Fruit fly (Drosophila melanogaster) whole organism, embryonic: ENCODE results near the gene kud.

Experiments
- Asciz ChIP-seq: fragments of 200-800 bp; sonication (Bioruptor generic); optimal IDR thresholded peaks from 2 replicates; lab custom pipeline; 2017; ENCODE audit warnings: missing biosample characterization, mild to moderate bottlenecking, missing genetic modification characterization, missing genetic modification reagents
- Atf-2 ChIP-seq: fragments of 200-800 bp; sonication (Bioruptor generic); optimal IDR thresholded peaks from 2 replicates; lab custom pipeline; 2016; ENCODE audit warnings: missing biosample characterization, missing genetic modification characterization
- CG11696 ChIP-seq: fragments of 200-800 bp; sonication (Bioruptor generic); IDR thresholded peaks from 2 replicates; pipeline ENCODE4 v1.3.6; 2022; ENCODE audit warnings: missing biosample characterization, missing genetic modification characterization
- CG13296 ChIP-seq: fragments of 200-800 bp; sonication (Bioruptor generic); optimal IDR thresholded peaks from 3 replicates; lab custom pipeline; 2018; ENCODE audit warnings: missing biosample characterization, mild to moderate bottlenecking, missing genetic modification characterization
- CG14860 ChIP-seq: fragments of 200-800 bp; sonication (Bioruptor generic); IDR thresholded peaks from 3 replicates; pipeline ENCODE4 v1.3.6; 2022; ENCODE audit warnings: missing biosample characterization, missing genetic modification characterization; ENCODE audit not compliant: partially characterized antibody
- CG14965 ChIP-seq: fragments of 200-800 bp; sonication (Bioruptor generic); optimal IDR thresholded peaks from 2 replicates; lab custom pipeline; 2016; ENCODE audit warnings: missing biosample characterization, missing genetic modification characterization, borderline replicate concordance
- CG15269 ChIP-seq: fragments of 200-800 bp; sonication (Bioruptor generic); optimal IDR thresholded peaks from 2 replicates; lab custom pipeline; 2018; ENCODE audit warnings: missing biosample characterization, mild to moderate bottlenecking, missing genetic modification characterization, moderate library complexity
- CG1792 ChIP-seq: fragments of 200-800 bp; sonication (Bioruptor generic); optimal IDR thresholded peaks from 2 replicates; lab custom pipeline; 2016; ENCODE audit warnings: missing biosample characterization, missing genetic modification characterization
- CG3065 ChIP-seq: fragments of 200-800 bp; sonication (Bioruptor generic); optimal IDR thresholded peaks from 2 replicates; lab custom pipeline; 2016; ENCODE audit warnings: missing biosample characterization, missing genetic modification characterization
- CG3995 ChIP-seq: fragments of 200-800 bp; sonication (Bioruptor generic); optimal IDR thresholded peaks from 3 replicates; lab custom pipeline; 2016; ENCODE audit warnings: missing biosample characterization, missing genetic modification characterization
- CG4707 ChIP-seq: fragments of 200-800 bp; sonication (Bioruptor generic); optimal IDR thresholded peaks from 2 replicates; lab custom pipeline; 2018; ENCODE audit warnings: missing biosample characterization, mild to moderate bottlenecking, missing genetic modification characterization, moderate library complexity
- CG5180 ChIP-seq: fragments of 200-800 bp; sonication (Bioruptor generic); optimal IDR thresholded peaks from 3 replicates; lab custom pipeline; 2017; ENCODE audit warnings: missing biosample characterization, missing genetic modification characterization, mild to moderate bottlenecking, moderate library complexity, missing genetic modification reagents
- CG6175 ChIP-seq: fragments of 200-800 bp; sonication (Bioruptor generic); IDR thresholded peaks from 3 replicates; pipeline ENCODE4 v1.3.6; 2022; ENCODE audit warnings: missing biosample characterization, missing genetic modification characterization
- CG6654 ChIP-seq: fragments of 200-800 bp; sonication (Bioruptor generic); optimal IDR thresholded peaks from 2 replicates; lab custom pipeline; 2017; ENCODE audit warnings: missing biosample characterization, mild to moderate bottlenecking, missing genetic modification characterization
- CG6683 ChIP-seq: fragments of 200-800 bp; sonication (Bioruptor generic); optimal IDR thresholded peaks from 2 replicates; lab custom pipeline; 2017; ENCODE audit warnings: missing biosample characterization, mild to moderate bottlenecking, missing genetic modification characterization, missing genetic modification reagents
- CG6765 ChIP-seq: fragments of 200-800 bp; sonication (Bioruptor generic); optimal IDR thresholded peaks from 3 replicates; lab custom pipeline; 2017; ENCODE audit warnings: missing biosample characterization, mild to moderate bottlenecking, missing genetic modification characterization
- CG7372 ChIP-seq: fragments of 200-800 bp; sonication (Bioruptor generic); IDR thresholded peaks from 2 replicates; pipeline ENCODE4 v1.3.6; 2022; ENCODE audit warnings: missing biosample characterization, missing genetic modification characterization
- CG7556 ChIP-seq: fragments of 200-800 bp; sonication (Bioruptor generic); optimal IDR thresholded peaks from 2 replicates; lab custom pipeline; 2017; ENCODE audit warnings: missing biosample characterization, mild to moderate bottlenecking, missing genetic modification characterization
- CG8089 ChIP-seq: fragments of 200-800 bp; sonication (Bioruptor generic); optimal IDR thresholded peaks from 3 replicates; lab custom pipeline; 2016; ENCODE audit warnings: missing biosample characterization, missing genetic modification characterization
- CG9727 ChIP-seq: fragments of 200-800 bp; sonication (Bioruptor generic); optimal IDR thresholded peaks from 3 replicates; lab custom pipeline; 2017; ENCODE audit warnings: missing biosample characterization, mild to moderate bottlenecking, missing genetic modification characterization
- CG9817 ChIP-seq: fragments of 200-800 bp; sonication (Bioruptor generic); optimal IDR thresholded peaks from 2 replicates; lab custom pipeline; 2018; ENCODE audit warnings: missing biosample characterization, mild to moderate bottlenecking, missing genetic modification characterization, moderate library complexity
- CG9876 ChIP-seq: fragments of 200-800 bp; sonication (Bioruptor generic); optimal IDR thresholded peaks from 2 replicates; lab custom pipeline; 2016; ENCODE audit warnings: missing biosample characterization, missing genetic modification characterization
- Camta ChIP-seq: fragments of 200-800 bp; sonication (Bioruptor generic); optimal IDR thresholded peaks from 2 replicates; lab custom pipeline; 2016; ENCODE audit warnings: missing biosample characterization, missing genetic modification characterization
- CkIIα-i1 ChIP-seq: fragments of 200-800 bp; sonication (Bioruptor generic); IDR thresholded peaks from 2 replicates; pipeline ENCODE4 v1.3.6; 2022; ENCODE audit warnings: missing biosample characterization, missing genetic modification characterization
- Dip3 ChIP-seq: fragments of 200-800 bp; sonication (Bioruptor generic); optimal IDR thresholded peaks from 3 replicates; lab custom pipeline; 2016; ENCODE audit warnings: missing biosample characterization, missing genetic modification characterization
- Doc3 ChIP-seq: fragments of 200-800 bp; sonication (Bioruptor generic); IDR thresholded peaks from 3 replicates; pipeline ENCODE4 v1.3.6; 2022; ENCODE audit warnings: missing biosample characterization, missing genetic modification characterization; ENCODE audit not compliant: partially characterized antibody
- Fer1 ChIP-seq: fragments of 200-800 bp; sonication (Bioruptor generic); optimal IDR thresholded peaks from 2 replicates; lab custom pipeline; 2017; ENCODE audit warnings: missing biosample characterization, mild to moderate bottlenecking, missing genetic modification characterization
- Mrtf ChIP-seq: fragments of 200-800 bp; sonication (Bioruptor generic); IDR thresholded peaks from 3 replicates; pipeline ENCODE4 v1.3.6; 2022; ENCODE audit warnings: missing biosample characterization, missing genetic modification characterization
- Neu2 ChIP-seq: fragments of 200-800 bp; sonication (Bioruptor generic); optimal IDR thresholded peaks from 3 replicates; lab custom pipeline; 2016; ENCODE audit warnings: missing biosample characterization, missing genetic modification characterization, borderline replicate concordance
- Nf-YC ChIP-seq: fragments of 200-800 bp; optimal IDR thresholded peaks from 3 replicates; lab custom pipeline; 2019; ENCODE audit warnings: missing biosample characterization, mild to moderate bottlenecking, missing genetic modification characterization, moderate library complexity
- Optix ChIP-seq: fragments of 200-800 bp; sonication (Bioruptor generic); IDR thresholded peaks from 3 replicates; pipeline ENCODE4 v1.3.6; 2022; ENCODE audit warnings: missing biosample characterization, missing genetic modification characterization
- Sox100B ChIP-seq: fragments of 200-800 bp; sonication (Bioruptor generic); optimal IDR thresholded peaks from 3 replicates; lab custom pipeline; 2018; ENCODE audit warnings: missing biosample characterization, mild to moderate bottlenecking, missing genetic modification characterization
- Spps ChIP-seq: fragments of 200-800 bp; sonication (Bioruptor generic); optimal IDR thresholded peaks from 2 replicates; lab custom pipeline; 2018; ENCODE audit warnings: missing biosample characterization, mild to moderate bottlenecking, missing genetic modification characterization
- ato ChIP-seq: fragments of 200-800 bp; sonication (Bioruptor generic); IDR thresholded peaks from 2 replicates; pipeline ENCODE4 v1.3.6; 2022; ENCODE audit warnings: missing biosample characterization, missing genetic modification characterization; ENCODE audit not compliant: partially characterized antibody
- bbx ChIP-seq: fragments of 200-800 bp; sonication (Bioruptor generic); IDR thresholded peaks from 2 replicates; pipeline ENCODE4 v1.3.6; 2022; ENCODE audit warnings: missing biosample characterization, missing genetic modification characterization; ENCODE audit not compliant: partially characterized antibody
- chinmo ChIP-seq: fragments of 200-800 bp; sonication (Bioruptor generic); IDR thresholded peaks from 4 replicates; pipeline ENCODE4 v1.3.6; 2022; ENCODE audit warnings: missing biosample characterization, missing genetic modification characterization; ENCODE audit not compliant: partially characterized antibody
- eve ChIP-seq, 2 experiments: fragments of >200 bp; optimal IDR thresholded peaks; 2 replicates each; lab custom pipeline; 2017; ENCODE audit warnings: missing biosample characterization in 2 of 2, missing genetic modification characterization in 2 of 2
- eyg ChIP-seq: fragments of 200-800 bp; sonication (Bioruptor generic); optimal IDR thresholded peaks from 3 replicates; lab custom pipeline; 2016; ENCODE audit warnings: missing biosample characterization, missing genetic modification characterization
- gfzf ChIP-seq: fragments of 200-800 bp; sonication (Bioruptor generic); optimal IDR thresholded peaks from 2 replicates; lab custom pipeline; 2016; ENCODE audit warnings: missing biosample characterization, mild to moderate bottlenecking, missing genetic modification characterization, moderate library complexity
- nmo ChIP-seq: fragments of 200-800 bp; sonication (Bioruptor generic); optimal IDR thresholded peaks from 2 replicates; lab custom pipeline; 2018; ENCODE audit warnings: missing biosample characterization, mild to moderate bottlenecking, missing genetic modification characterization, moderate library complexity
- otp ChIP-seq: fragments of 200-800 bp; sonication (Bioruptor generic); IDR thresholded peaks from 3 replicates; pipeline ENCODE4, ENCODE4 v1.3.6; 2022; ENCODE audit warnings: missing biosample characterization, missing genetic modification characterization
- pum ChIP-seq: fragments of 200-800 bp; sonication (Bioruptor generic); optimal IDR thresholded peaks from 2 replicates; lab custom pipeline; 2016; ENCODE audit warnings: missing biosample characterization, missing genetic modification characterization
- sd ChIP-seq: fragments of 200-800 bp; sonication (Bioruptor generic); optimal IDR thresholded peaks from 3 replicates; lab custom pipeline; 2018; ENCODE audit warnings: missing biosample characterization, mild to moderate bottlenecking, missing genetic modification characterization, moderate library complexity
- sens ChIP-seq: fragments of 200-800 bp; sonication (Bioruptor generic); peaks from one replicate; lab custom pipeline; 2016; ENCODE audit warnings: missing biosample characterization, missing genetic modification characterization
- shn ChIP-seq: fragments of 200-800 bp; sonication (Bioruptor generic); optimal IDR thresholded peaks from 3 replicates; lab custom pipeline; 2016; ENCODE audit warnings: missing biosample characterization, missing genetic modification characterization
- stc ChIP-seq: fragments of 200-800 bp; sonication (Bioruptor generic); IDR thresholded peaks from 2 replicates; pipeline ENCODE4 v1.3.6; 2022; ENCODE audit warnings: missing biosample characterization, missing genetic modification characterization
- ttk ChIP-seq: fragments of 200-800 bp; sonication (Bioruptor generic); IDR thresholded peaks from 2 replicates; pipeline ENCODE4 v2.1.2; 2022; ENCODE audit warnings: missing biosample characterization, missing genetic modification characterization
- unc-4 ChIP-seq: fragments of 200-800 bp; sonication (Bioruptor generic); IDR thresholded peaks from 2 replicates; pipeline ENCODE4 v1.3.6; 2022; ENCODE audit warnings: missing biosample characterization, missing genetic modification characterization; ENCODE audit not compliant: partially characterized antibody
- wek ChIP-seq: fragments of 200-800 bp; sonication (Bioruptor generic); optimal IDR thresholded peaks from 3 replicates; lab custom pipeline; 2018; ENCODE audit warnings: missing biosample characterization, mild to moderate bottlenecking, missing genetic modification characterization, moderate library complexity

Gene kud

dm6 chr3L:16873127-16873543 is 28.3 kb upstream of the kud start (continued):
- TF ChIP-seq unc-4 (GFP tag; lab: Robert Waterston, UW) (no peak), nmo (peak; percentile 57), sens (GFP tag; lab: Kevin White, UChicago) (peak; percentile 86), Doc3 (GFP tag; lab: Robert Waterston, UW) (no peak), CG5180 (GFP tag; lab: Kevin White, UChicago) (peak; percentile 40), Asciz (GFP tag; lab: Kevin White, UChicago) (peak; percentile 9), CG6175 (GFP tag; lab: Robert Waterston, UW) (no peak; the same call in 2 of the 3 replicates), CG6765 (no peak), otp (GFP tag; lab: Robert Waterston, UW) (no peak), CG14965 (no peak)
- TF ChIP-seq, all 482 proteins: peak for 32

DNA sequence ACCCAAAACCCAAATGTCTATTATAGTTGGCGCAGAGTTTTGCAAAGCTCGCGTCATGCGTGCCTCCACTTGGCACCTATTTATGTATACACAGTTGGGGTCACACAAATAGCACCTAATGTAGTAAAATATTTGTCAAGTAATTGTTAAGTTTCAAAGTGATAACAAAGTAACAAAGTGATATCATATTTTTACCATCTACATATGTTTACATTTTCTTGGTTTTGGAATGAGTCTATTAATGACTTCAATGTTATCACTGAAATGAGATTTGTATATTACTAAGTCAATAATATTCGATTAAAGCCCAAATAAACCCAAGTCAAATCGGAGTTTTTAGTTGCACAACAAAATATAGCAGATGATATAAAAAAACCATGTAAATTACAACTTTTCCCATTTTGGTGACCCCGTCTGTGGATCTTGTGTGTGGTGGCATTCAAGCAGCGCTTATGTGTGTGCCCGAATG is 27.7 kb upstream of the kud start:
- TF ChIP-seq sd (peak; percentile 29), CG9876 (GFP tag; lab: Kevin White, UChicago) (peak; percentile 24), CG1792 (GFP tag; lab: Kevin White, UChicago) (peak; percentile 32), gfzf (GFP tag; lab: Kevin White, UChicago) (no peak), CG4707 (GFP tag; lab: Kevin White, UChicago) (no peak), Optix (no peak), CG9727 (GFP tag; lab: Kevin White, UChicago) (peak; percentile 62), eyg (GFP tag; lab: Kevin White, UChicago) (peak; percentile 53), Spps (no peak), CG3995 (GFP tag; lab: Kevin White, UChicago) (peak; percentile 41), Sox100B (peak; percentile 83), Dip3 (GFP tag; lab: Kevin White, UChicago) (peak; percentile 61), ttk (peak; percentile 32; the same call in 1 of the 2 replicates), Camta (GFP tag; lab: Kevin White, UChicago) (peak; percentile 27), CG7372 (GFP tag; lab: Robert Waterston, UW) (0 out of 2 replicates have a peak, but pooled peaks have one; percentile 30), CkIIα-i1 (GFP tag; lab: Robert Waterston, UW) (no peak), chinmo (GFP tag; lab: Robert Waterston, UW) (no peak), CG14860 (no peak), CG15269 (peak; percentile 83), Neu2 (no peak), CG8089 (GFP tag; lab: Kevin White, UChicago) (peak; percentile 15), CG9817 (tag; lab: Kevin White, UChicago) (peak; percentile 64), stc (GFP tag; lab: Robert Waterston, UW) (peak; percentile 53; the same call in 1 of the 2 replicates), CG6683 (GFP tag; lab: Kevin White, UChicago) (peak; percentile 34), shn (GFP tag; lab: Kevin White, UChicago) (no peak), CG3065 (GFP tag; lab: Kevin White, UChicago) (no peak), eve (GFP tag; optimal IDR thresholded peaks at IDR 0.05; lab: Kevin White, UChicago) (peak in 1 of 2 experiments; percentile 81), CG6654 (peak; percentile 31), CG13296 (GFP tag; lab: Kevin White, UChicago) (peak; percentile 82), Atf-2 (GFP tag; lab: Kevin White, UChicago) (peak; percentile 36), Mrtf (GFP tag; lab: Robert Waterston, UW) (0 out of 3 replicates have a peak, but pooled peaks have one; percentile 34), Fer1 (GFP tag; lab: Kevin White, UChicago) (peak; percentile 84), CG7556 (GFP tag; lab: Kevin White, UChicago) (peak; percentile 87), Nf-YC (tag; lab: Kevin White, UChicago) (peak; percentile 60), pum (peak; percentile 22), ato (GFP tag; lab: Robert Waterston, UW) (no peak), wek (GFP tag; lab: Kevin White, UChicago) (peak; percentile 54), CG11696 (GFP tag; lab: Robert Waterston, UW) (peak; percentile 77), bbx (GFP tag; lab: Robert Waterston, UW) (no peak)
